Worm (Caenorhabditis elegans) whole organism, L2 larva: ENCODE measurements around the gene C15H7.4.

ENCODE experiments used
- C34F6.9 ChIP-seq: fragments of 150-350 bp; optimal IDR thresholded peaks from 2 replicates; lab custom pipeline; 2014; ENCODE audit warnings: missing biosample characterization, missing genetic modification characterization
- F13H6.1 ChIP-seq: sonication (generic microtip); optimal IDR thresholded peaks from 2 replicates; lab custom pipeline; 2016; ENCODE audit warnings: missing genetic modification characterization, missing compliant biosample characterization
- R02D3.7 ChIP-seq: fragments of 150-350 bp; optimal IDR thresholded peaks from 2 replicates; lab custom pipeline; 2014; ENCODE audit warnings: missing biosample characterization, missing genetic modification characterization
- Y55F3AM.14 ChIP-seq: fragments of 200-800 bp; sonication (Bioruptor generic); optimal IDR thresholded peaks from 2 replicates; lab custom pipeline; 2018; ENCODE audit warnings: mild to moderate bottlenecking, missing genetic modification characterization, missing compliant biosample characterization
- ZK546.5 ChIP-seq: sonication (generic microtip); optimal IDR thresholded peaks from 2 replicates; lab custom pipeline; 2017; ENCODE audit warnings: missing biosample characterization, missing genetic modification characterization
- alr-1 ChIP-seq: fragments of 150-350 bp; optimal IDR thresholded peaks from 2 replicates; lab custom pipeline; 2014; ENCODE audit warnings: missing biosample characterization, missing genetic modification characterization
- aly-2 ChIP-seq: fragments of 150-350 bp; optimal IDR thresholded peaks from 2 replicates; lab custom pipeline; 2014; ENCODE audit warnings: missing biosample characterization, missing genetic modification characterization
- ama-1 ChIP-seq: fragments of 150-350 bp; optimal IDR thresholded peaks from 2 replicates; lab custom pipeline; 2018; ENCODE audit warnings: inconsistent platforms
- blmp-1 ChIP-seq: sonication (generic microtip); optimal IDR thresholded peaks from 2 replicates; lab custom pipeline; 2017; ENCODE audit warnings: missing genetic modification characterization, mild to moderate bottlenecking, missing compliant biosample characterization, antibody characterized with exemption, moderate library complexity; ENCODE audit not compliant: insufficient read depth
- crh-2 ChIP-seq: sonication (generic microtip); optimal IDR thresholded peaks from 2 replicates; lab custom pipeline; 2017; ENCODE audit warnings: missing biosample characterization, missing genetic modification characterization
- dmd-4 ChIP-seq: sonication (generic microtip); optimal IDR thresholded peaks from 2 replicates; lab custom pipeline; 2017; ENCODE audit warnings: missing biosample characterization, missing genetic modification characterization
- egl-27 ChIP-seq: sonication (generic microtip); optimal IDR thresholded peaks from 3 replicates; lab custom pipeline; 2017; ENCODE audit warnings: missing biosample characterization, missing genetic modification reagents, missing genetic modification characterization
- elt-1 ChIP-seq: fragments of 150-350 bp; optimal IDR thresholded peaks from 2 replicates; lab custom pipeline; 2014; ENCODE audit warnings: missing biosample characterization, missing genetic modification characterization
- fos-1 ChIP-seq: fragments of 150-350 bp; optimal IDR thresholded peaks from 2 replicates; lab custom pipeline; 2014; ENCODE audit warnings: missing biosample characterization, missing genetic modification characterization
- gmeb-1 ChIP-seq: fragments of 150-350 bp; optimal IDR thresholded peaks from 2 replicates; lab custom pipeline; 2014; ENCODE audit warnings: missing biosample characterization, missing genetic modification characterization
- lin-11 ChIP-seq: fragments of 150-350 bp; sonication (generic microtip); optimal IDR thresholded peaks from 2 replicates; lab custom pipeline; 2014; ENCODE audit warnings: missing biosample characterization, missing genetic modification characterization, inconsistent platforms, mixed read lengths
- lin-13 ChIP-seq: fragments of 150-350 bp; optimal IDR thresholded peaks from 2 replicates; lab custom pipeline; 2014; ENCODE audit warnings: missing biosample characterization, missing genetic modification reagents, missing genetic modification characterization
- lin-39 ChIP-seq: fragments of 150-350 bp; optimal IDR thresholded peaks from 2 replicates; lab custom pipeline; 2014; ENCODE audit warnings: missing biosample characterization, missing genetic modification reagents, missing genetic modification characterization
- lsy-2 ChIP-seq, 2 experiments: fragments of 150-350 bp in 1 of 2; sonication (generic microtip) in 1 of 2; optimal IDR thresholded peaks; 2 replicates each; lab custom pipeline; 2014 to 2017; ENCODE audit warnings: missing biosample characterization in 2 of 2, missing genetic modification characterization in 2 of 2
- mab-5 ChIP-seq: fragments of 150-350 bp; optimal IDR thresholded peaks from 2 replicates; lab custom pipeline; 2014; ENCODE audit warnings: missing biosample characterization, missing genetic modification characterization
- mbf-1 ChIP-seq: sonication (generic microtip); optimal IDR thresholded peaks from 2 replicates; lab custom pipeline; 2017; ENCODE audit warnings: missing biosample characterization, missing genetic modification characterization
- mdl-1 ChIP-seq, 2 experiments: fragments of 150-350 bp in 1 of 2; sonication (generic microtip) in 1 of 2; optimal IDR thresholded peaks; 2 replicates each; lab custom pipeline; 2017; ENCODE audit warnings: missing biosample characterization in 2 of 2, missing genetic modification characterization in 2 of 2
- nhr-10 ChIP-seq: sonication (generic microtip); optimal IDR thresholded peaks from 2 replicates; lab custom pipeline; 2017; ENCODE audit warnings: missing biosample characterization, missing genetic modification characterization
- nhr-11 ChIP-seq: fragments of 150-350 bp; optimal IDR thresholded peaks from 2 replicates; lab custom pipeline; 2014; ENCODE audit warnings: missing biosample characterization, missing genetic modification characterization
- nhr-12 ChIP-seq: fragments of 150-350 bp; optimal IDR thresholded peaks from 2 replicates; lab custom pipeline; 2014; ENCODE audit warnings: missing biosample characterization, missing genetic modification characterization
- nhr-129 ChIP-seq: fragments of 150-350 bp; optimal IDR thresholded peaks from 2 replicates; lab custom pipeline; 2014; ENCODE audit warnings: missing biosample characterization, missing genetic modification characterization
- nhr-21 ChIP-seq: fragments of 150-350 bp; optimal IDR thresholded peaks from 2 replicates; lab custom pipeline; 2014; ENCODE audit warnings: missing biosample characterization, missing genetic modification characterization
- nhr-23 ChIP-seq: fragments of 150-350 bp; optimal IDR thresholded peaks from 2 replicates; lab custom pipeline; 2014; ENCODE audit warnings: missing biosample characterization, missing genetic modification reagents, missing genetic modification characterization
- nhr-25 ChIP-seq: fragments of 150-350 bp; sonication (generic microtip); optimal IDR thresholded peaks from 3 replicates; lab custom pipeline; 2014; ENCODE audit warnings: missing biosample characterization, missing genetic modification characterization
- nhr-6 ChIP-seq: fragments of 150-350 bp; optimal IDR thresholded peaks from 2 replicates; lab custom pipeline; 2014; ENCODE audit warnings: missing biosample characterization, missing genetic modification characterization
- nhr-77 ChIP-seq: fragments of 150-350 bp; optimal IDR thresholded peaks from 2 replicates; lab custom pipeline; 2014; ENCODE audit warnings: missing biosample characterization, missing genetic modification characterization
- sem-4 ChIP-seq: fragments of 150-350 bp; optimal IDR thresholded peaks from 2 replicates; lab custom pipeline; 2014; ENCODE audit warnings: missing biosample characterization, missing genetic modification reagents, missing genetic modification characterization
- skn-1 ChIP-seq: sonication (generic microtip); optimal IDR thresholded peaks from 2 replicates; lab custom pipeline; 2017; ENCODE audit warnings: missing biosample characterization, missing genetic modification characterization
- sma-3 ChIP-seq: sonication (generic microtip); optimal IDR thresholded peaks from 2 replicates; lab custom pipeline; 2016; ENCODE audit warnings: missing genetic modification reagents, missing genetic modification characterization, missing compliant biosample characterization
- sma-9 ChIP-seq, 2 experiments: fragments of 150-350 bp in 1 of 2; sonication (generic microtip) in 1 of 2; optimal IDR thresholded peaks; 2 replicates each; lab custom pipeline; 2014 to 2016; ENCODE audit warnings: missing genetic modification characterization in 2 of 2, mild to moderate bottlenecking in 1 of 2, missing biosample characterization in 1 of 2, missing compliant biosample characterization in 1 of 2, missing genetic modification reagents in 1 of 2, moderate library complexity in 1 of 2
- snpc-4 ChIP-seq: fragments of 150-350 bp; optimal IDR thresholded peaks from 2 replicates; lab custom pipeline; 2014; ENCODE audit warnings: missing biosample characterization, missing genetic modification characterization
- unc-39 ChIP-seq: fragments of 150-350 bp; optimal IDR thresholded peaks from 2 replicates; lab custom pipeline; 2014; ENCODE audit warnings: missing biosample characterization, missing genetic modification characterization
- unc-55 ChIP-seq: fragments of 150-350 bp; sonication (generic microtip); optimal IDR thresholded peaks from 3 replicates; lab custom pipeline; 2014; ENCODE audit warnings: missing biosample characterization, missing genetic modification reagents, missing genetic modification characterization
- unc-62 ChIP-seq: fragments of 150-350 bp; optimal IDR thresholded peaks from 2 replicates; lab custom pipeline; 2014; ENCODE audit warnings: missing biosample characterization, missing genetic modification reagents, missing genetic modification characterization
- zag-1 ChIP-seq: fragments of 150-350 bp; optimal IDR thresholded peaks from 2 replicates; lab custom pipeline; 2014; ENCODE audit warnings: missing biosample characterization, missing genetic modification characterization
- ztf-11 ChIP-seq: sonication (generic microtip); optimal IDR thresholded peaks from 2 replicates; lab custom pipeline; 2017; ENCODE audit warnings: missing biosample characterization, missing genetic modification characterization
- ztf-4 ChIP-seq: fragments of 150-350 bp; optimal IDR thresholded peaks from 2 replicates; lab custom pipeline; 2014; ENCODE audit warnings: missing biosample characterization, missing genetic modification characterization

Gene C15H7.4

DNA sequence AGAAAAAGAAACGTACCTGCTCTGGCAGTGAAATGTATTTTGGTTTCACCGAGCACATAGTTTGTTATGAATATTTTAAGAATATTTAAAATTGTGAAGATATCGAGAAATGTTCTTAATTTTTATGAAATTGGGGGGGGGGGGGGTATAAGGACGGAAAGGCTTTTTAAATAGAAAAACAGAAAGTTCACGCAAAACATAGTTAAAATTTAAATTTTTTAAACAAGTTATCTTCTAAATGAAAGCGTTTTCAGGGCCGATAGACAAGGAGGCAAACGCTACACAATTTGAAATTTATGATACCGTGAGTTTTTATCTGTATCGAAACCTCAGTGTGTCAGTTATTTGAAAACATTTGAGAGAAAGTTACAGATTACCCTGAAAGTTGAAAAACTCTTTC, at the start of gene C15H7.4:
C15H7.4 (minus strand) TSS at position 101 of the 400 bp plus-strand sequence.
- TF ChIP-seq egl-27 = no peak
- TF ChIP-seq blmp-1 (tag; lab: Kevin White, UChicago) = no peak
- no peak for TF ChIP-seq lin-39 (tag; lab: Kevin White, UChicago)
- no peak for TF ChIP-seq aly-2 (tag; lab: Kevin White, UChicago)
- TF ChIP-seq dmd-4 (tag; lab: Kevin White, UChicago) = no peak
- no peak for TF ChIP-seq nhr-25 (tag; lab: Kevin White, UChicago)
- no peak for TF ChIP-seq alr-1 (tag; lab: Kevin White, UChicago)
- TF ChIP-seq skn-1 = no peak
- TF ChIP-seq unc-39 = no peak
- no peak for TF ChIP-seq R02D3.7
- TF ChIP-seq gmeb-1 (tag; lab: Kevin White, UChicago) = no peak
- no peak for TF ChIP-seq mdl-1 (tag; optimal IDR thresholded peaks at IDR 0.05; lab: Kevin White, UChicago)
- no peak for TF ChIP-seq sem-4 (tag; lab: Kevin White, UChicago)
- TF ChIP-seq sma-9 (GFP tag; optimal IDR thresholded peaks at IDR 0.05; lab: Kevin White, UChicago) = no peak
- no peak for TF ChIP-seq sma-9 (tag; optimal IDR thresholded peaks at IDR 0.05; lab: Kevin White, UChicago)
- no peak for TF ChIP-seq mbf-1
- TF ChIP-seq nhr-21 (tag; lab: Kevin White, UChicago) = no peak
- no peak for TF ChIP-seq nhr-6 (tag; lab: Kevin White, UChicago)
- no peak for TF ChIP-seq lsy-2 (tag; optimal IDR thresholded peaks at IDR 0.05; lab: Kevin White, UChicago)

DNA sequence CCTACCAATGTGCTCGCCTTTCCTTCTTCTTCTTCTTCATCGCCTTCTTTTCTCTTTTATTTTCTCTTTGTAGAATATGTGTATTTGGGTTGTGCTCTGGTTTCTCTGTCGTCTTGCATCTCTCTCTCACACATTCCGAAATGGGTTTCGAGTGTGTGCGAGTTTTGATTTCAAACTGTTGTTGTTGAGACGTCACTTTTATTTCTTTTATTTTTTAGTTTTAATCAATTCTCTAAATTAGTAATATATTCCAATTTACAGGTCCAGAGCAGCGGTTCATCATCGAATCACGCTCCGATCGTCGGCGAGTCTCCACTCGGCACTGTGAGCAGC, 48.9 kb upstream of the C15H7.4 start:
- TF ChIP-seq nhr-12 (tag; lab: Kevin White, UChicago) (no peak), sma-9 (GFP tag; optimal IDR thresholded peaks at IDR 0.05; lab: Kevin White, UChicago) (peak; percentile 9), sma-9 (tag; optimal IDR thresholded peaks at IDR 0.05; lab: Kevin White, UChicago) (no peak), elt-1 (no peak), nhr-23 (tag; lab: Kevin White, UChicago) (no peak), lin-11 (tag; lab: Kevin White, UChicago) (no peak), alr-1 (tag; lab: Kevin White, UChicago) (no peak), nhr-10 (tag; lab: Kevin White, UChicago) (no peak), unc-55 (GFP tag; lab: Kevin White, UChicago) (peak; percentile 28), sma-3 (GFP tag; lab: Kevin White, UChicago) (no peak)
- TF ChIP-seq, all 48 proteins: peak for 2

DNA sequence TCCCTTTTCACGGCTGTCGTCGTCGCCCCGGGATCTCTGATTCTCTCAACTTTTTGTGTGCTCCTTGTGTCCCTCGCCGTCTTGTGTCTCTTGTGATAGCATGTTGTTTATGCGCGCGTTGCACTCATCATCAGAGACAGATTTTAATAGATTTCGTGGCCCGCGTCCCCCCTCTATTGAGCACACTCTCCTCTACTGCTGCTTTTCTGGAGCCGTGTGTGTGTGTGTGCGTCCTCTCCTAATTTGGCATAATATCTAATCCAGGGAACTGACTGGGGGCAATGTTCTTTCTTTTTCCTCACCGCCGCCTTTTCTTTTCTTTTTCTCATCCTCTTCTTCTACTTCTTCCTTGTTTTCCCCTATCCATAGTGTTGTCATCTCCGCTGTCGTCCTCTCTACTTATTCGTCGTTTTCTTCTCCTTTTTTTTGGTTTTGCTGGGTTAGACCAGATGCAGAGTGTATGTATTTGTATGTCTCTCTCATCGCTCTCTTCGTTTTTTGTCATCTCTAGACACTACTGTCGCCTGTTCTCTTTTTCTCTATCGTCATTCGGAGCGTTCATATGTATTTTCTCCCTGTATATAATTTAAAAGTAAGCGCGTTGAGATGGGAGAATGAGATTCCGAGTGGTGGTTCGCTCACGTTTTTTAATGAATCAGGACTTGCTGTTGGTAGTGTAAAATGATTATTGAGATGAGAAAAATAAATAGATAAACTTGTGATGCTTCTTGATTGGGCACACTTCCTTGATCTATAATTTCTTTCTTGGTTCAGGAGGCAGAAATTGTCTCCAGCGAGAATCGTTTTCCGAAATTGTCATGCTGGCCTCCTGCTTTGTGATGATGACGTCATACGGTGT, 48.3 kb upstream of the C15H7.4 start:
- TF ChIP-seq zag-1 (tag; lab: Kevin White, UChicago) (peak; percentile 74), C34F6.9 (tag; lab: Kevin White, UChicago) (peak; percentile 54), ama-1 (lab: Kevin White, UChicago) (peak; percentile 0), sma-9 (GFP tag; optimal IDR thresholded peaks at IDR 0.05; lab: Kevin White, UChicago) (peak; percentile 58), sma-9 (tag; optimal IDR thresholded peaks at IDR 0.05; lab: Kevin White, UChicago) (no peak), mbf-1 (no peak), fos-1 (tag; lab: Kevin White, UChicago) (peak; percentile 10), ZK546.5 (tag; lab: Kevin White, UChicago) (no peak), unc-62 (GFP tag; lab: Kevin White, UChicago) (no peak), crh-2 (tag; lab: Kevin White, UChicago) (peak; percentile 47), ztf-4 (no peak), F13H6.1 (tag; lab: Kevin White, UChicago) (peak; percentile 74), sma-3 (GFP tag; lab: Kevin White, UChicago) (no peak), mab-5 (tag; lab: Kevin White, UChicago) (peak; percentile 66), ztf-11 (tag; lab: Kevin White, UChicago) (no peak), lin-13 (GFP tag; lab: Kevin White, UChicago) (no peak), egl-27 (peak; percentile 11), lsy-2 (tag; optimal IDR thresholded peaks at IDR 0.05; lab: Kevin White, UChicago) (peak in 1 of 2 experiments; percentile 43), nhr-77 (tag; lab: Kevin White, UChicago) (no peak), skn-1 (no peak), nhr-25 (tag; lab: Kevin White, UChicago) (peak; percentile 30), mdl-1 (tag; optimal IDR thresholded peaks at IDR 0.05; lab: Kevin White, UChicago) (peak in 1 of 2 experiments; percentile 27), unc-55 (GFP tag; lab: Kevin White, UChicago) (peak; percentile 53), lin-11 (tag; lab: Kevin White, UChicago) (no peak), nhr-11 (tag; lab: Kevin White, UChicago) (no peak), nhr-129 (tag; lab: Kevin White, UChicago) (peak; percentile 43), Y55F3AM.14 (peak; percentile 63), snpc-4 (tag; lab: Kevin White, UChicago) (no peak), nhr-12 (tag; lab: Kevin White, UChicago) (no peak), nhr-6 (tag; lab: Kevin White, UChicago) (peak; percentile 26), sem-4 (tag; lab: Kevin White, UChicago) (no peak)
